Worm (Caenorhabditis elegans) whole organism, L3 larva: ENCODE measurements around the gene hrde-2.
"Not testable (repeated sequence)": the region's sequence is repeated elsewhere in the genome, so short reads cannot be mapped to it uniquely, and the experiment has no call there.

ENCODE experiments used
- ZK546.5 ChIP-seq: sonication (generic microtip); optimal IDR thresholded peaks from 2 replicates; lab custom pipeline; 2017; ENCODE audit warnings: missing biosample characterization, missing genetic modification characterization
- ceh-28 ChIP-seq: fragments of 150-350 bp; optimal IDR thresholded peaks from 2 replicates; lab custom pipeline; 2014; ENCODE audit warnings: missing biosample characterization, missing genetic modification reagents, missing genetic modification characterization
- ceh-82 ChIP-seq: fragments of 150-350 bp; optimal IDR thresholded peaks from 2 replicates; lab custom pipeline; 2014; ENCODE audit warnings: missing biosample characterization, missing genetic modification characterization
- lin-15B ChIP-seq: fragments of 150-350 bp; optimal IDR thresholded peaks from 2 replicates; lab custom pipeline; 2014; ENCODE audit warnings: missing biosample characterization, missing genetic modification characterization
- mdl-1 ChIP-seq: fragments of 150-350 bp; optimal IDR thresholded peaks from 2 replicates; lab custom pipeline; 2014; ENCODE audit warnings: missing biosample characterization, missing genetic modification characterization
- nhr-11 ChIP-seq: fragments of 150-350 bp; optimal IDR thresholded peaks from 2 replicates; lab custom pipeline; 2014; ENCODE audit warnings: missing biosample characterization, missing genetic modification characterization
- nhr-23 ChIP-seq: fragments of 150-350 bp; optimal IDR thresholded peaks from 2 replicates; lab custom pipeline; 2014; ENCODE audit warnings: missing biosample characterization, missing genetic modification reagents, missing genetic modification characterization
- skn-1 ChIP-seq: fragments of 150-350 bp; optimal IDR thresholded peaks from 2 replicates; lab custom pipeline; 2014; ENCODE audit warnings: missing biosample characterization, missing genetic modification characterization
- snpc-4 ChIP-seq: fragments of 150-350 bp; optimal IDR thresholded peaks from 2 replicates; lab custom pipeline; 2014; ENCODE audit warnings: missing biosample characterization, missing genetic modification characterization
- unc-62 ChIP-seq: fragments of 150-350 bp; sonication (generic microtip); optimal IDR thresholded peaks from 4 replicates; lab custom pipeline; 2014; ENCODE audit warnings: missing biosample characterization, missing genetic modification reagents, missing genetic modification characterization

ce11 chrV:15036769-15037168 is 31.9 kb downstream of the hrde-2 start, which contains the start of gene melo-3:
- not testable (repeated sequence) for TF ChIP-seq ZK546.5; lin-15B (tag; lab: Kevin White, UChicago); mdl-1 (tag; lab: Kevin White, UChicago); ceh-82; nhr-11; snpc-4 (tag; lab: Kevin White, UChicago); unc-62 (GFP tag; lab: Kevin White, UChicago); nhr-23 (tag; lab: Kevin White, UChicago); skn-1 (tag; lab: Kevin White, UChicago); ceh-28
